Fruit fly (Drosophila melanogaster): ENCODE results near the gene CG10514.

DNA sequence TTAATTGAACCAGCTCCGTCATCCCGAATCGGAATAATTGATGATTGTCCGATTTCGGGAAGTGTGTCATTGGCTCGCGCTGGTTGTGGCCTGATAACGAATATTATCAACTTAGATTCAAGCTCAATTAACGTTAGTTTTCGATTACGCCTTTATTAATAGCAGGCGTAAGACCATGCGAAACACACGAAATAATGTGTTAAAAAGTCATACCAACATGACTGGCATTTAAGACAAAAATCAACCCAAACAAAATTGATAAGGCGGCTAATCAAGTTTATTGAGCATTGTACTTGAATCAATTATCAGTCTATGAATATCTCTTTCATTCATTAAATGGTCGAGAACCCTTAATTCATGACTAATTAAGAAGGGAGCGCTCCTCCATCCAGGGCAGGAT lies 29.5 kb upstream of the CG10514 start:
- TF ChIP-seq Mnt (GFP tag; optimal IDR thresholded peaks at IDR 0.05): no peak
- TF ChIP-seq kay (GFP tag; ENCODE audit: borderline replicate concordance): no peak
- TF ChIP-seq cic (GFP tag; optimal IDR thresholded peaks at IDR 0.05): peak; percentile 5
- TF ChIP-seq Crg-1 (GFP tag; optimal IDR thresholded peaks at IDR 0.05): no peak
- TF ChIP-seq tj (GFP tag; optimal IDR thresholded peaks at IDR 0.05): no peak
- TF ChIP-seq CG5204 (GFP tag; optimal IDR thresholded peaks at IDR 0.05): no peak
- TF ChIP-seq CG14711 (tag; optimal IDR thresholded peaks at IDR 0.05): no peak
- no peak for TF ChIP-seq CG11617 (GFP tag; optimal IDR thresholded peaks at IDR 0.05)
- TF ChIP-seq Hr96 (GFP tag; optimal IDR thresholded peaks at IDR 0.05): no peak
- TF ChIP-seq Clk (GFP tag; optimal IDR thresholded peaks at IDR 0.05): no peak
- no peak for TF ChIP-seq cnc (optimal IDR thresholded peaks at IDR 0.05)
